Worm (Caenorhabditis elegans): ENCODE measurements around the gene Y58A7A.4.
"Not testable (repeated sequence)": the region's sequence is repeated elsewhere in the genome, so short reads cannot be mapped to it uniquely, and the experiment has no call there.

Y58A7A.4 gene

DNA sequence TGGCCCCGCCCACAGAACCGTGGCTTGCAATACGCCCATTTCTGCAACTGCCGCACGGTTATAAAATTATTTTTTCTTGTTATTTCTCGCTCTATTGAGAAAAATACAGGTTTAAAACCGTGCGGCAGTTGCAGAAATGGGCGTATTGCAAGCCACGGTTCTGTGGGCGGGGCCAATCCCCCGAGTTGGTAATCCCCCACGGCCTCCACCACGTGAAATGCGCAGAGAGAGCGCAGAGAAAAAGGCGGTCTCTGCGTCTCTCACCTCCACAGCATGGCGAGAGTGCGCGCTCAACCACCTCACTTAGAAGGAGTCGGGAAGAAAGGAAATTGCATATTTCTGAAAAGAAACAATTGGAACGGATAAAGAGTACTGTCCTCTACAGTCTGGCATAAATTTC, 37.6 kb downstream of the Y58A7A.4 start:
- TF ChIP-seq sma-9 (GFP tag; optimal IDR thresholded peaks at IDR 0.05), result peak; percentile 33
- TF ChIP-seq sma-9 (tag; optimal IDR thresholded peaks at IDR 0.05), result not testable (repeated sequence)

ce11 chrV:5046558-5046957, 38.2 kb downstream of the Y58A7A.4 start:
- TF ChIP-seq unc-55 (GFP tag; optimal IDR thresholded peaks at IDR 0.05), result no peak
- TF ChIP-seq unc-62 (GFP tag; optimal IDR thresholded peaks at IDR 0.05), result no peak
- no peak for TF ChIP-seq C34F6.9 (tag; optimal IDR thresholded peaks at IDR 0.05)
- no peak for TF ChIP-seq sma-3 (GFP tag; optimal IDR thresholded peaks at IDR 0.05)
- no peak for TF ChIP-seq nhr-237 (tag; optimal IDR thresholded peaks at IDR 0.05)
- TF ChIP-seq ztf-4 (tag; optimal IDR thresholded peaks at IDR 0.05), result no peak

DNA sequence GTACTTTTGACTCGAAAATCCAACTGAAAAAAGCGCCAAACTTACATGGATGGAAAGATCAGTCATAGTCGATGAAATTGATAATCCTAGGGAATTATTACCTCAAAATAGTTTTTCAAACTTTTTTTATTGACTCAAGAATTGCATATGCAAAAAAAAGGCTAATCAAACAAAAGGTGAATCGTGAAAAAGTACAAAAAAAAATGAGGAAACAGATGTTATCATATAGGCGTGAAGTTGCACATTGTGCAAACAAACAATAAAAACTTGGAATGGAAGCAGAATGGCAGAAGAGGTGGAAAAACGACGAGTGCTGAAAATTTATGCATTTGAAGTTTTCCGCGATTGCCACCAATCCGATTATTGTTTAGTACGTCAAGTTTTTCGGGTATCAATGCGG, 38.7 kb downstream of the Y58A7A.4 start, which contains the start of gene exc-14:
Gene exc-14, minus strand, starts transcription at position 101 of the 400 bp plus-strand sequence.
- TF ChIP-seq R02D3.7 (tag; optimal IDR thresholded peaks at IDR 0.05) (no peak), nhr-6 (tag; optimal IDR thresholded peaks at IDR 0.05) (no peak), ceh-16 (tag; optimal IDR thresholded peaks at IDR 0.05) (no peak), ceh-82 (tag; optimal IDR thresholded peaks at IDR 0.05) (no peak), peb-1 (tag; optimal IDR thresholded peaks at IDR 0.05) (no peak), mbf-1 (tag; optimal IDR thresholded peaks at IDR 0.05) (no peak), crh-2 (tag; optimal IDR thresholded peaks at IDR 0.05) (no peak), nhr-23 (tag; optimal IDR thresholded peaks at IDR 0.05) (no peak), fos-1 (tag; optimal IDR thresholded peaks at IDR 0.05) (no peak), lsy-2 (tag; optimal IDR thresholded peaks at IDR 0.05) (no peak), nhr-12 (tag; optimal IDR thresholded peaks at IDR 0.05) (no peak), nhr-237 (tag; optimal IDR thresholded peaks at IDR 0.05) (no peak), ztf-1 (GFP tag; conservative IDR thresholded peaks at IDR 0.05) (no peak), unc-39 (tag; optimal IDR thresholded peaks at IDR 0.05) (no peak)

DNA sequence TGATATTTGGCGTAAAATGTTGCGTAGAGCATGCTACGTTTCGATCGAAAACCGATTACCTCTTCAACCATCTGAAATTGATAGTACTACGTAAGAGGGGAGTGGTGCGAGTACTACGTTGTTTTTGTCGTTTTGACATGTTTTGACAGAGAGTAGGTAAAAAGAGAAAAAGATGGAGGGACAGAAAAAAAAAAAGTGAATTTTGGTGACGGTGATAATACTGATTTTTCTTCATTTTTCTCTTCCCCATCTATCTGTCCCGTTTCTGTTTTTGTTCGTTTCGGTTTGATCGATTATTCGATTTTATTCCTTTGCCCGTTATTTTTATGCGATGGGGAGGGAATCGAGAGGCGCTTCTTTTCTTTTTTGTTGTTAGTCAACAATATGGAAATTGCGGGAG, 43.9 kb downstream of the Y58A7A.4 start, which contains the start of gene K11D12.8:
Gene K11D12.8, minus strand, starts transcription at position 77 of the 400 bp plus-strand sequence.
- TF ChIP-seq sem-4 (tag; optimal IDR thresholded peaks at IDR 0.05) (no peak), unc-39 (tag; optimal IDR thresholded peaks at IDR 0.05) (no peak), egl-27 (tag; optimal IDR thresholded peaks at IDR 0.05) (no peak), nhr-11 (tag; optimal IDR thresholded peaks at IDR 0.05) (no peak), skn-1 (tag; optimal IDR thresholded peaks at IDR 0.05) (no peak), ztf-11 (tag; optimal IDR thresholded peaks at IDR 0.05) (no peak), C34F6.9 (tag; optimal IDR thresholded peaks at IDR 0.05) (no peak), R02D3.7 (tag; optimal IDR thresholded peaks at IDR 0.05) (no peak), dmd-4 (tag; optimal IDR thresholded peaks at IDR 0.05) (no peak), mbf-1 (tag; optimal IDR thresholded peaks at IDR 0.05) (no peak), nhr-12 (tag; optimal IDR thresholded peaks at IDR 0.05) (no peak), nhr-6 (tag; optimal IDR thresholded peaks at IDR 0.05) (no peak), nhr-25 (tag; optimal IDR thresholded peaks at IDR 0.05) (no peak), crh-2 (tag; optimal IDR thresholded peaks at IDR 0.05) (no peak), ama-1 (optimal IDR thresholded peaks at IDR 0.05) (no peak), Y55F3AM.14 (GFP tag; optimal IDR thresholded peaks at IDR 0.05) (no peak), blmp-1 (tag; optimal IDR thresholded peaks at IDR 0.05; ENCODE audit: insufficient read depth) (no peak), snpc-4 (tag; optimal IDR thresholded peaks at IDR 0.05) (no peak)

ce11 chrV:5039559-5039958, 45.2 kb downstream of the Y58A7A.4 start, which contains the start of gene K11D12.11:
K11D12.11 (minus strand) TSS chrV:5039600.
- TF ChIP-seq R02D3.7 (tag; optimal IDR thresholded peaks at IDR 0.05) (no peak), nhr-6 (tag; optimal IDR thresholded peaks at IDR 0.05) (no peak), zag-1 (tag; optimal IDR thresholded peaks at IDR 0.05) (no peak), mab-5 (tag; optimal IDR thresholded peaks at IDR 0.05) (no peak), alr-1 (tag; optimal IDR thresholded peaks at IDR 0.05) (no peak), unc-39 (tag; optimal IDR thresholded peaks at IDR 0.05) (no peak), blmp-1 (tag; optimal IDR thresholded peaks at IDR 0.05; ENCODE audit: insufficient read depth) (no peak), unc-55 (GFP tag; optimal IDR thresholded peaks at IDR 0.05) (no peak), peb-1 (tag; optimal IDR thresholded peaks at IDR 0.05) (no peak), nhr-10 (tag; optimal IDR thresholded peaks at IDR 0.05) (no peak), ceh-82 (tag; optimal IDR thresholded peaks at IDR 0.05) (no peak), nhr-21 (tag; optimal IDR thresholded peaks at IDR 0.05) (no peak)

All from whole organism, L2 larva.